Fruit fly (Drosophila melanogaster) whole organism, adult: ENCODE measurements around the gene kon.

Experiments used
- CG11617 ChIP-seq: fragments of 200-800 bp; sonication (Bioruptor generic); optimal IDR thresholded peaks from 2 replicates; lab custom pipeline; 2017; ENCODE audit warnings: mild to moderate bottlenecking, missing biosample characterization, missing genetic modification reagents, missing genetic modification characterization
- CG12768 ChIP-seq: fragments of 200-800 bp; sonication (Bioruptor generic); optimal IDR thresholded peaks from 2 replicates; lab custom pipeline; 2017; ENCODE audit warnings: missing biosample characterization, missing genetic modification characterization, mild to moderate bottlenecking, moderate library complexity, missing genetic modification reagents
- CG1620 ChIP-seq: fragments of 200-800 bp; sonication (Bioruptor generic); optimal IDR thresholded peaks from 2 replicates; lab custom pipeline; 2016; ENCODE audit warnings: missing biosample characterization, missing genetic modification characterization
- CG33017 ChIP-seq: fragments of 200-800 bp; sonication (Bioruptor generic); optimal IDR thresholded peaks from 2 replicates; lab custom pipeline; 2018; ENCODE audit warnings: missing biosample characterization, mild to moderate bottlenecking, missing genetic modification characterization, moderate library complexity
- CG7045 ChIP-seq: fragments of 200-800 bp; sonication (Bioruptor generic); optimal IDR thresholded peaks from 2 replicates; lab custom pipeline; 2017; ENCODE audit warnings: missing biosample characterization, mild to moderate bottlenecking, missing genetic modification characterization
- CG7101 ChIP-seq: fragments of 200-800 bp; sonication (Bioruptor generic); optimal IDR thresholded peaks from 2 replicates; lab custom pipeline; 2018; ENCODE audit warnings: missing biosample characterization, mild to moderate bottlenecking, missing genetic modification characterization, moderate library complexity
- Crg-1 ChIP-seq: fragments of 200-800 bp; sonication (Bioruptor generic); optimal IDR thresholded peaks from 2 replicates; lab custom pipeline; 2016; ENCODE audit warnings: missing biosample characterization, missing genetic modification characterization
- bab1 ChIP-seq: fragments of 200-800 bp; sonication (Bioruptor generic); optimal IDR thresholded peaks from 3 replicates; lab custom pipeline; 2019; ENCODE audit warnings: missing biosample characterization, mild to moderate bottlenecking, missing genetic modification characterization, moderate library complexity
- cic ChIP-seq: fragments of 200-800 bp; sonication (Bioruptor generic); optimal IDR thresholded peaks from 2 replicates; lab custom pipeline; 2017; ENCODE audit warnings: missing biosample characterization, mild to moderate bottlenecking, missing genetic modification characterization, moderate library complexity
- cnc ChIP-seq, 2 experiments: fragments of >200 bp; optimal IDR thresholded peaks; 2 replicates each; lab custom pipeline; 2017
- kay ChIP-seq: fragments of 200-800 bp; sonication (Bioruptor generic); peaks from one replicate; lab custom pipeline; 2016; ENCODE audit warnings: missing biosample characterization, missing genetic modification characterization, borderline replicate concordance
- toe ChIP-seq: fragments of 200-800 bp; sonication (Bioruptor generic); optimal IDR thresholded peaks from 2 replicates; lab custom pipeline; 2016; ENCODE audit warnings: missing biosample characterization, missing genetic modification characterization

- no peak for TF ChIP-seq bab1 (GFP tag; lab: Kevin White, UChicago)
- no peak for TF ChIP-seq cnc (optimal IDR thresholded peaks at IDR 0.05; lab: Kevin White, UChicago)
- no peak for TF ChIP-seq toe (GFP tag; lab: Kevin White, UChicago)
- no peak for TF ChIP-seq cic (GFP tag; lab: Kevin White, UChicago)
- no peak for TF ChIP-seq CG1620 (GFP tag; lab: Kevin White, UChicago)
- TF ChIP-seq CG33017: no peak
- no peak for TF ChIP-seq CG7045
- TF ChIP-seq CG7101 (tag; lab: Kevin White, UChicago): no peak
- no peak for TF ChIP-seq kay
- TF ChIP-seq CG12768 (GFP tag; lab: Kevin White, UChicago): no peak
- TF ChIP-seq CG11617 (GFP tag; lab: Kevin White, UChicago): no peak
- TF ChIP-seq Crg-1 (GFP tag; lab: Kevin White, UChicago): no peak
Observed at dm6 chr2L:18468010-18468409, 35.8 kb downstream of the kon start.
